Worm (Caenorhabditis elegans) whole organism, young adult: Measurements from ENCODE around the gene Y50D4A.5.

ENCODE experiments used
- B0035.1 ChIP-seq: sonication (generic microtip); optimal IDR thresholded peaks from 2 replicates; lab custom pipeline; 2016; ENCODE audit warnings: missing genetic modification characterization, mild to moderate bottlenecking, missing compliant biosample characterization, missing genotype, missing genetic modification reagents
- C06A6.2 ChIP-seq: fragments of 200-800 bp; sonication (Bioruptor generic); conservative IDR thresholded peaks from 2 replicates; pipeline ENCODE4 v1.3.6; 2022; ENCODE audit warnings: missing genetic modification characterization, missing compliant biosample characterization
- C17E4.6 ChIP-seq: fragments of 200-800 bp; sonication (Bioruptor generic); IDR thresholded peaks from 2 replicates; pipeline ENCODE4 v1.3.6; 2022; ENCODE audit warnings: missing genetic modification reagents, missing genetic modification characterization, missing compliant biosample characterization
- F10E7.11 ChIP-seq: sonication (generic microtip); optimal IDR thresholded peaks from 2 replicates; lab custom pipeline; 2017; ENCODE audit warnings: mild to moderate bottlenecking, missing genetic modification characterization, moderate library complexity, missing compliant biosample characterization
- F23B12.7 ChIP-seq: sonication (generic microtip); optimal IDR thresholded peaks from 2 replicates; lab custom pipeline; 2017; ENCODE audit warnings: missing genetic modification characterization, mild to moderate bottlenecking, missing compliant biosample characterization, antibody characterized with exemption, moderate library complexity; ENCODE audit not compliant: insufficient read depth
- F37B4.10 ChIP-seq: fragments of 200-800 bp; sonication (Bioruptor generic); IDR thresholded peaks from 2 replicates; pipeline ENCODE4 v1.3.6; 2022; ENCODE audit warnings: missing genetic modification characterization, missing compliant biosample characterization
- F49E8.2 ChIP-seq: sonication (generic microtip); optimal IDR thresholded peaks from 3 replicates; lab custom pipeline; 2017; ENCODE audit warnings: missing genetic modification characterization, mild to moderate bottlenecking, missing compliant biosample characterization, antibody characterized with exemption, moderate library complexity; ENCODE audit not compliant: insufficient read depth
- F52B5.7 ChIP-seq: sonication (generic microtip); optimal IDR thresholded peaks from 2 replicates; lab custom pipeline; 2016; ENCODE audit warnings: mild to moderate bottlenecking, missing genetic modification characterization, missing compliant biosample characterization
- F57A8.1 ChIP-seq: fragments of 200-800 bp; sonication (Bioruptor generic); optimal IDR thresholded peaks from 2 replicates; lab custom pipeline; 2018; ENCODE audit warnings: mild to moderate bottlenecking, missing genetic modification characterization, moderate library complexity, missing compliant biosample characterization
- Y95B8A.8 ChIP-seq: fragments of 200-800 bp; sonication (Bioruptor generic); IDR thresholded peaks from 2 replicates; pipeline ENCODE4 v1.3.6; 2022; ENCODE audit warnings: missing genetic modification reagents, missing genetic modification characterization, missing compliant biosample characterization
- aptf-2 ChIP-seq: fragments of 200-800 bp; sonication (Bioruptor generic); conservative IDR thresholded peaks from 2 replicates; pipeline ENCODE4 v1.3.6; 2022; ENCODE audit warnings: missing genetic modification reagents, missing genetic modification characterization, missing compliant biosample characterization
- aptf-3 ChIP-seq: fragments of 200-800 bp; sonication (Bioruptor generic); IDR thresholded peaks from 2 replicates; pipeline ENCODE4 v1.3.6; 2022; ENCODE audit warnings: missing genetic modification characterization, missing compliant biosample characterization
- athp-1 ChIP-seq: sonication (generic microtip); optimal IDR thresholded peaks from 2 replicates; lab custom pipeline; 2017; ENCODE audit warnings: mild to moderate bottlenecking, missing genetic modification characterization, missing compliant biosample characterization
- attf-5 ChIP-seq: fragments of 200-800 bp; sonication (Bioruptor generic); optimal IDR thresholded peaks from 2 replicates; lab custom pipeline; 2018; ENCODE audit warnings: mild to moderate bottlenecking, missing genetic modification characterization, missing compliant biosample characterization
- bed-1 ChIP-seq: fragments of 200-800 bp; sonication (Bioruptor generic); IDR thresholded peaks from 2 replicates; pipeline ENCODE4 v1.3.6; 2022; ENCODE audit warnings: missing genetic modification reagents, missing genetic modification characterization, missing compliant biosample characterization
- ceh-100 ChIP-seq: fragments of 200-800 bp; sonication (Bioruptor generic); IDR thresholded peaks from 2 replicates; pipeline ENCODE4 v1.3.6; 2022; ENCODE audit warnings: missing genetic modification reagents, missing genetic modification characterization, missing compliant biosample characterization
- dpff-1 ChIP-seq: sonication (generic microtip); optimal IDR thresholded peaks from 2 replicates; lab custom pipeline; 2017; ENCODE audit warnings: mild to moderate bottlenecking, missing genetic modification characterization, missing compliant biosample characterization
- egl-18 ChIP-seq: fragments of 200-800 bp; sonication (Bioruptor generic); IDR thresholded peaks from 2 replicates; pipeline ENCODE4 v1.3.6; 2022; ENCODE audit warnings: missing genetic modification reagents, missing genetic modification characterization, missing compliant biosample characterization
- egl-44 ChIP-seq: fragments of 200-800 bp; sonication (Bioruptor generic); IDR thresholded peaks from 2 replicates; pipeline ENCODE4 v1.3.6; 2022; ENCODE audit warnings: missing genetic modification reagents, missing genetic modification characterization, missing compliant biosample characterization
- ekl-4 ChIP-seq: fragments of 200-800 bp; sonication (Bioruptor generic); IDR thresholded peaks from 2 replicates; pipeline ENCODE4 v1.3.6; 2022; ENCODE audit warnings: missing genetic modification reagents, missing genetic modification characterization, missing compliant biosample characterization
- fkh-3 ChIP-seq: sonication (generic microtip); optimal IDR thresholded peaks from 2 replicates; lab custom pipeline; 2016; ENCODE audit warnings: mild to moderate bottlenecking, missing genetic modification characterization, missing compliant biosample characterization
- him-1 ChIP-seq: sonication (generic microtip); optimal IDR thresholded peaks from 2 replicates; lab custom pipeline; 2016; ENCODE audit warnings: missing genotype, missing genetic modification reagents, missing genetic modification characterization, missing compliant biosample characterization
- hlh-26 ChIP-seq: fragments of 200-800 bp; sonication (Bioruptor generic); conservative IDR thresholded peaks from 2 replicates; pipeline ENCODE4 v1.3.6; 2022; ENCODE audit warnings: missing genetic modification reagents, missing genetic modification characterization, missing compliant biosample characterization
- hmg-1.2 ChIP-seq: fragments of 200-800 bp; sonication (Bioruptor generic); IDR thresholded peaks from 2 replicates; pipeline ENCODE4 v1.3.6; 2022; ENCODE audit warnings: missing genetic modification reagents, missing genetic modification characterization, missing compliant biosample characterization
- hrde-1 ChIP-seq: sonication (generic microtip); optimal IDR thresholded peaks from 2 replicates; lab custom pipeline; 2016; ENCODE audit warnings: missing genetic modification characterization, mild to moderate bottlenecking, missing compliant biosample characterization, moderate library complexity, missing genotype, missing genetic modification reagents, borderline replicate concordance
- hsf-1 ChIP-seq: fragments of 200-800 bp; sonication (Bioruptor generic); IDR thresholded peaks from 2 replicates; pipeline ENCODE4 v1.3.6; 2022; ENCODE audit warnings: missing genetic modification reagents, missing genetic modification characterization, missing compliant biosample characterization
- lsl-1 ChIP-seq: fragments of 200-800 bp; sonication (Bioruptor generic); optimal IDR thresholded peaks from 2 replicates; lab custom pipeline; 2018; ENCODE audit warnings: mild to moderate bottlenecking, missing genetic modification characterization, moderate library complexity, missing compliant biosample characterization
- madf-10 ChIP-seq: sonication (generic microtip); optimal IDR thresholded peaks from 2 replicates; lab custom pipeline; 2016; ENCODE audit warnings: mild to moderate bottlenecking, missing genetic modification characterization, missing compliant biosample characterization
- madf-3 ChIP-seq: fragments of 200-800 bp; sonication (Bioruptor generic); IDR thresholded peaks from 2 replicates; pipeline ENCODE4 v1.3.6; 2022; ENCODE audit warnings: missing genetic modification reagents, missing genetic modification characterization, missing compliant biosample characterization
- madf-8 ChIP-seq: fragments of 200-800 bp; sonication (Bioruptor generic); conservative IDR thresholded peaks from 2 replicates; pipeline ENCODE4 v1.3.6; 2022; ENCODE audit warnings: missing genetic modification reagents, missing genetic modification characterization, missing compliant biosample characterization
- mxl-1 ChIP-seq: sonication (generic microtip); optimal IDR thresholded peaks from 2 replicates; lab custom pipeline; 2016; ENCODE audit warnings: missing genetic modification characterization, missing compliant biosample characterization
- nhr-120 ChIP-seq: fragments of 200-800 bp; sonication (Bioruptor generic); IDR thresholded peaks from 2 replicates; pipeline ENCODE4 v1.3.6; 2022; ENCODE audit warnings: missing genetic modification characterization, missing compliant biosample characterization
- nhr-179 ChIP-seq: sonication (generic microtip); optimal IDR thresholded peaks from 2 replicates; lab custom pipeline; 2016; ENCODE audit warnings: mild to moderate bottlenecking, missing genetic modification characterization, missing compliant biosample characterization
- rcor-1 ChIP-seq: fragments of 200-800 bp; sonication (Bioruptor generic); IDR thresholded peaks from 2 replicates; pipeline ENCODE4 v1.3.6; 2022; ENCODE audit warnings: missing genetic modification reagents, missing genetic modification characterization, missing compliant biosample characterization
- sdz-38 ChIP-seq: sonication (generic microtip); optimal IDR thresholded peaks from 2 replicates; lab custom pipeline; 2016; ENCODE audit warnings: missing genotype, missing genetic modification characterization, missing compliant biosample characterization
- somi-1 ChIP-seq: fragments of 200-800 bp; sonication (Bioruptor generic); optimal IDR thresholded peaks from 2 replicates; lab custom pipeline; 2018; ENCODE audit warnings: mild to moderate bottlenecking, missing genetic modification characterization, missing compliant biosample characterization
- tbp1 ChIP-seq: fragments of 200-800 bp; sonication (Bioruptor generic); optimal IDR thresholded peaks from 2 replicates; lab custom pipeline; 2018; ENCODE audit warnings: mild to moderate bottlenecking, missing genetic modification characterization, missing compliant biosample characterization
- tbx-9 ChIP-seq: sonication (generic microtip); optimal IDR thresholded peaks from 2 replicates; lab custom pipeline; 2016; ENCODE audit warnings: borderline replicate concordance, missing genetic modification characterization, inconsistent platforms, missing compliant biosample characterization
- unc-62 ChIP-seq: fragments of 150-350 bp; optimal IDR thresholded peaks from 2 replicates; lab custom pipeline; 2014; ENCODE audit warnings: missing biosample characterization, missing genetic modification reagents, missing genetic modification characterization
- xnd-1 ChIP-seq: sonication (generic microtip); optimal IDR thresholded peaks from 2 replicates; lab custom pipeline; 2016; ENCODE audit warnings: missing genotype, missing genetic modification reagents, missing genetic modification characterization, missing compliant biosample characterization
- zfh-2 ChIP-seq: fragments of 200-800 bp; sonication (Bioruptor generic); conservative IDR thresholded peaks from 2 replicates; pipeline ENCODE4 v1.3.6; 2022; ENCODE audit warnings: missing genetic modification reagents, missing genetic modification characterization, missing compliant biosample characterization
- ztf-18 ChIP-seq: sonication (generic microtip); optimal IDR thresholded peaks from 2 replicates; lab custom pipeline; 2016; ENCODE audit warnings: missing genotype, mild to moderate bottlenecking, missing genetic modification characterization, missing compliant biosample characterization

Y50D4A.5 gene

DNA sequence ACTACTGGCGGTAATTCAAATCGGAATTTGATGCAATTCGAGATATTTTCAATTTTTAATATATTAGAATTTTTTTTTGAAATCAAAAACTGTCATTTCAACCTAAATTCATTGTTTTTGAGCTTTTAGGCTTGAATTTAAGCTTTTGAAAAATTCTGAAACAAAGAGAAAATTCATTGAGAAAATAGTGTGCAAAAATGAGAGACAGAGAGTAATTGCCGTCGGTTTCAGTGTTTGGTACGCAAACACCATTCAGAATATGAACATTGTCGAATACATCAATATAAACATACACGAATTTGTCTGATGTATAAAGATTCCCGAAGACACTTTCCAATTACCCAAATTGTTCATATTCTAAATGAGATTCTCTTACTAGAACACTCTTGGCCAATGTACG lies 5.4 kb upstream of the Y50D4A.5 start:
- TF ChIP-seq madf-3 = no peak
- TF ChIP-seq hmg-1.2 (GFP tag; lab: Robert Waterston, UW) = peak; percentile 83

DNA sequence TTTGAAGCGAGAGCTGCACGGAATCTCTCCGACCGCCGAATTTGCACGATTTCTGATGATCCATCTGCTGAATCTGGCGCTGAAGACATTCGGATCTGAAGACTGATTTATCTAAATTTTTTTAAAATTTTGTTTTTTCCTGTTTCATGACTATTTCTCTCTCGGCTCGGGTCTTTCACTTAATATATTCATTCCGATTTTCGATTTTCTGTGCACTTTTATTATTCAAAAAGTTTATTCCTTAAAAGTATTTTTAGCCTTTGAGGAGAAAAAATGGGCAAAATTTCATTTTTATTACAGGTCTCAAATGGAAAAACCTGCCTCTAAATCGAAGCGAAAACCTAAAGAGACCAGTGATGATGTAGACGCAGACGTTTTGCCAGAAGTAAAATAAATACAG lies 482 bp downstream of the Y50D4A.5 start, which contains the start of gene Y50D4A.1:
Gene Y50D4A.1, plus strand, starts transcription at position 301 of the 400 bp plus-strand sequence.
- TF ChIP-seq ceh-100 (GFP tag; lab: Robert Waterston, UW) (no peak), hlh-26 (GFP tag; lab: Robert Waterston, UW) (no peak), sdz-38 (no peak), zfh-2 (GFP tag; lab: Robert Waterston, UW) (no peak), ztf-18 (tag; lab: Kevin White, UChicago) (no peak), ekl-4 (GFP tag; lab: Robert Waterston, UW) (no peak), tbx-9 (tag; lab: Kevin White, UChicago) (no peak), xnd-1 (tag; lab: Kevin White, UChicago) (no peak), rcor-1 (GFP tag; lab: Robert Waterston, UW) (no peak), F52B5.7 (no peak), madf-8 (GFP tag; lab: Robert Waterston, UW) (no peak), F23B12.7 (tag; lab: Kevin White, UChicago) (no peak), F49E8.2 (tag; lab: Kevin White, UChicago) (no peak), nhr-179 (tag; lab: Kevin White, UChicago) (no peak), somi-1 (no peak), lsl-1 (GFP tag; lab: Kevin White, UChicago) (no peak), bed-1 (GFP tag; lab: Robert Waterston, UW) (no peak), unc-62 (GFP tag; lab: Kevin White, UChicago) (no peak)
- TF ChIP-seq, all 124 proteins: peak for 0

DNA sequence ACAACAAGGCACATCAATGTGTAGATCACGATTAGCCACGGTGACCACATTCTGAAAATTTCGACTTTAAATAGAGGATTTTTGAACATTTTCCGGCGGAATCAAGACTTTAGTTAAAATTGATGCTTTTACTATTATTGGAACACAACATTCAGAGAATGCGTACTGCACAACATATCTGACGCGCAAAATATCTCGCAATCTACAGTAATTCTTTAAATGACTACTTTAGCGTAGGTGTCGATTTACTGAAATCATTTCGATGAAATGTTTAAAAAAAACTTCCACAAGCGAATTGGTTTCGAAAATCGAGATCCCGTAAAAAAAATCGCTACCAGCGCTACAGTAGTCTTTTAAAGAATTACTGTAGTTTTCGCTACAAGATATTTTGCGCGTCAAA lies 13.4 kb downstream of the Y50D4A.5 start, which contains the start of gene Y50D4A.10:
Gene Y50D4A.10, minus strand, starts transcription at position 57 of the 400 bp plus-strand sequence.
- TF ChIP-seq F37B4.10 (GFP tag; lab: Robert Waterston, UW) (no peak), egl-18 (GFP tag; lab: Robert Waterston, UW) (no peak), him-1 (tag; lab: Kevin White, UChicago) (no peak), F57A8.1 (GFP tag; lab: Kevin White, UChicago) (no peak), B0035.1 (tag; lab: Kevin White, UChicago) (no peak), nhr-120 (no peak), aptf-3 (GFP tag; lab: Robert Waterston, UW) (no peak), egl-44 (GFP tag; lab: Robert Waterston, UW) (no peak), madf-10 (no peak), mxl-1 (tag; lab: Kevin White, UChicago) (no peak), hsf-1 (GFP tag; lab: Robert Waterston, UW) (no peak), fkh-3 (tag; lab: Kevin White, UChicago) (no peak), unc-62 (GFP tag; lab: Kevin White, UChicago) (no peak), ceh-100 (GFP tag; lab: Robert Waterston, UW) (no peak)
- TF ChIP-seq, all 124 proteins: peak for 0

DNA sequence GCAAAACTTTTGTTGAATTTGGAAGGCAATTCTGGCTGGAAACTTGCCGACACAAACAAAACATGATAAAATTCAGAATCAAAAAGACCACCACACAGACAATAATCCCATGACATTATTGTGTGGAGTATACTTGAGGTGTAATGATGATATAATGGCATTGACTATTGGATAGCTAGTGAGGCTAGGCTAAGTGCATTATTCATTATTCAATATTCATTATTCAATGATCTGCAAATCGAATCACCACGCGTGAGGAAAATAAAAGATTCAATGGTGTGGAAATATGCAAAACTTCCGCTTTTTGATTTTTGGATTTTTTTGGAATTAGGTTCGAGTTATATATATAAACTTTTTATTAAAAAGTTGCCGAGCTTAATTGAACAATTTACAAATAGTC lies 16.5 kb downstream of the Y50D4A.5 start:
- TF ChIP-seq C17E4.6 (GFP tag; lab: Robert Waterston, UW) = no peak
- TF ChIP-seq dpff-1 (tag; lab: Kevin White, UChicago) = no peak
- TF ChIP-seq bed-1 (GFP tag; lab: Robert Waterston, UW) = no peak
- no peak for TF ChIP-seq attf-5 (GFP tag; lab: Kevin White, UChicago)
- TF ChIP-seq zfh-2 (GFP tag; lab: Robert Waterston, UW) = no peak
- TF ChIP-seq athp-1 (tag; lab: Kevin White, UChicago) = no peak
- TF ChIP-seq hrde-1 (tag; lab: Kevin White, UChicago) = no peak
- TF ChIP-seq Y95B8A.8 (GFP tag; lab: Robert Waterston, UW) = no peak
- TF ChIP-seq madf-8 (GFP tag; lab: Robert Waterston, UW) = no peak
- TF ChIP-seq tbp1 (GFP tag; lab: Kevin White, UChicago) = no peak
- no peak for TF ChIP-seq hsf-1 (GFP tag; lab: Robert Waterston, UW)
- no peak for TF ChIP-seq aptf-2 (GFP tag; lab: Robert Waterston, UW)
- no peak for TF ChIP-seq C06A6.2
- TF ChIP-seq ceh-100 (GFP tag; lab: Robert Waterston, UW) = no peak
- TF ChIP-seq F10E7.11 (tag; lab: Kevin White, UChicago) = no peak
- TF ChIP-seq, all 124 proteins: peak for 0
